Worm (Caenorhabditis elegans) whole organism, mixed stage, embryonic: ENCODE data around the gene F21C10.7.

Experiments used
- elt-1 ChIP-seq: sonication (generic microtip); optimal IDR thresholded peaks from 2 replicates; lab custom pipeline; 2017; ENCODE audit warnings: missing genetic modification characterization, mild to moderate bottlenecking, missing compliant biosample characterization, antibody characterized with exemption, moderate library complexity, borderline replicate concordance; ENCODE audit not compliant: insufficient read depth
- flh-1 ChIP-seq: fragments of 200-800 bp; sonication (Bioruptor generic); optimal IDR thresholded peaks from 2 replicates; lab custom pipeline; 2018; ENCODE audit warnings: mild to moderate bottlenecking, missing genetic modification characterization, moderate library complexity, missing compliant biosample characterization
- lsy-2 ChIP-seq: fragments of 150-350 bp; optimal IDR thresholded peaks from 2 replicates; lab custom pipeline; 2014; ENCODE audit warnings: missing biosample characterization, missing genetic modification characterization
- mep-1 ChIP-seq: fragments of 150-350 bp; optimal IDR thresholded peaks from 2 replicates; lab custom pipeline; 2017; ENCODE audit warnings: missing biosample characterization, missing genetic modification reagents, missing genetic modification characterization, inconsistent platforms
- nhr-237 ChIP-seq: fragments of 150-350 bp; optimal IDR thresholded peaks from 2 replicates; lab custom pipeline; 2014; ENCODE audit warnings: missing biosample characterization, missing genetic modification characterization
- nhr-76 ChIP-seq: sonication (generic microtip); optimal IDR thresholded peaks from 2 replicates; lab custom pipeline; 2017; ENCODE audit warnings: missing biosample characterization, missing genetic modification characterization
- pha-4 ChIP-seq: fragments of 150-350 bp; optimal IDR thresholded peaks from 2 replicates; lab custom pipeline; 2018; ENCODE audit warnings: missing biosample characterization, missing genetic modification reagents, missing genetic modification characterization
- snpc-4 ChIP-seq: fragments of 150-350 bp; optimal IDR thresholded peaks from 2 replicates; lab custom pipeline; 2014; ENCODE audit warnings: missing biosample characterization, missing genetic modification characterization
- unc-62 ChIP-seq: fragments of 150-350 bp; optimal IDR thresholded peaks from 2 replicates; lab custom pipeline; 2014; ENCODE audit warnings: missing biosample characterization, missing genetic modification reagents, missing genetic modification characterization
- zip-8 ChIP-seq: fragments of 150-350 bp; optimal IDR thresholded peaks from 2 replicates; lab custom pipeline; 2014; ENCODE audit warnings: missing biosample characterization, missing genetic modification characterization

DNA sequence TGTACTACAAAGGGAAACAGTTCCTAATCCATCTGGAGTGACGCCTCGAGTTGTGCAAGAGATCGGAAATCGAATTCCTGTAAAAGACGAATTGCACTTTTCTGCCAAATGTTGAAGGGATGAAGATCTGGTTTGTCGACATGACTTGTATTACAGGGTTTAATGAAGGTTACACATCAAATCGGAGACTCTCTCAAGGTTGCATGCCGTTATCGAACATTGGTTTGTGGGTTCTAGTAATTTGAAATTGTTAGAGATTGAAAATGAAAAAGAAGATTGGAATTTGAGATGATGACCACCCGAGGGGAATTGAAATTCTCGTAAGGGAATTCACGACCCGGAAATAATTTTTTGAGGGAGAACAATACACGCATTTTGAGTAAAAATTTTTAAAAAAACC lies 53.7 kb downstream of the F21C10.7 start:
- no peak for TF ChIP-seq mep-1 (tag; lab: Kevin White, UChicago)
- no peak for TF ChIP-seq elt-1
- no peak for TF ChIP-seq nhr-237 (tag; lab: Kevin White, UChicago)
- TF ChIP-seq pha-4: no peak
- no peak for TF ChIP-seq flh-1 (GFP tag; lab: Kevin White, UChicago)
- no peak for TF ChIP-seq unc-62 (GFP tag; lab: Kevin White, UChicago)
- no peak for TF ChIP-seq snpc-4 (tag; lab: Kevin White, UChicago)
- TF ChIP-seq lsy-2 (tag; lab: Kevin White, UChicago): no peak
- no peak for TF ChIP-seq zip-8 (tag; lab: Kevin White, UChicago)
- no peak for TF ChIP-seq nhr-76 (tag; lab: Kevin White, UChicago)
